Fruit fly (Drosophila melanogaster): ENCODE results near the gene obst-B.

Gene obst-B

DNA sequence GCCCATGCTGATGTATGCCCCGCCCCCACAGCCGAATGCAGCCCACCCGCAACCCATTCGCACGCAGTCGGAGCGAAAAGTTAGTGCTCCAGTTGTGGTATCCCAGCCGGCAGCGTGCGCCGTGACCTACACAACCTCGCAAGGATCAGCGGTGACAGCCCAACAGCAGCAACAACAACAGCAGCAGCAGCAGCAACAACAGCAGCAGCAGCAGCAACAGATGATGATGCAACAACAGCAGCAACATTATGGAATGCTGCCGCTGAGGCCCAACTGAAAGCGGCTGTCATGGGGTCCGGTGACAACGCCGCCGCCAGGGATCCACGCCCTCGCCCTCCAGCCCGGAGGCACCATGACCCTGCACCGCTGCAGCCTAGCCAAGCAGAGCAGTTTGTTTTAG lies 38.1 kb upstream of the obst-B start:
- no peak for TF ChIP-seq CG11617 (GFP tag; optimal IDR thresholded peaks at IDR 0.05)

- no peak for TF ChIP-seq CG7101 (tag; optimal IDR thresholded peaks at IDR 0.05)
- no peak for TF ChIP-seq CG1620 (GFP tag; optimal IDR thresholded peaks at IDR 0.05)
- TF ChIP-seq CG11617 (GFP tag; optimal IDR thresholded peaks at IDR 0.05): peak; percentile 14
- TF ChIP-seq CG14711 (tag; optimal IDR thresholded peaks at IDR 0.05): no peak
Measured at dm6 chr2L:9996553-9996952, 35.9 kb upstream of the obst-B start.

DNA sequence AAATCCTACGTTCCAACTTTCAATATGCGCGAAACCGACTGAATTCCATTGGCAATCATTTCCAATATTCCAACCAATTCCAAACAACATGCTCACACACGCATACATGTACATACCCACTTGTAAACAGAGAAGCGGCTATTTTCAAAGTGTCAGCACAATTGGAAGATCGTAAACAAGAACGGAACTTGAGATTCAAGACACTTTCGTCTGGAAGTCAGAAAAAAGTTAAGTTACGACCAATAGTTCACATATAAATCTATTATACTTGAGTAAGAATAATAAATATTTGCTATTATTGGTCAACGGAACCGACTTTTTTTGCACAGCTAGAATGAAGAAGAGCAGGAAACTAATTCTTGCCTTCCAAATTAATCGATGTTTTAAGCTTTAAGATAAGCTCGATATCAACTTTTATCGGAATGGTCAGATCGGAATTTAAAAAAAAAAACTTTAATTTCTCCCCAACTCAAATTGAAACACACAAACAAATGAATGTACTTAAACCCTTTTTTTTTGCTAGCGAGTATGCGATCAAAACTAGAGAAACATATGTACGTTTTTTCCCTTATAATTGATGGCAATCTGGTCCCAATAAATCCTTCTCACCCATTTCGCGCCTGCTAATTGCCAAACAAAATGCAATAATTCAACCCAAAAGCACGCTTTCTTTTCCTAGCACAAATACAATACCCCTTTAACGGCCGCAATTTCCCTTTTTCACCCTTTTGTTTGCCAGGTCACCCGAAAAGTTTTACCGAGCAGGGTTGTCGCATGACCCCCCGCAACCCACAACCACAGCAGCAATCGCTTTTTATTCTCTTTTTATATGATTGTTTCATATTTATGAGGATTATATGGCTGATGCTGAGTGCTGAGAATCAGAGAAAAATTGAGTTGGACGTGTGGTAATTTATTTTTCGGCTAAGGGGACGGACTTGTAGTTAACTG lies 29.8 kb upstream of the obst-B start, which contains the start of the genes CG31875 and SoYb:
TSS of gene CG31875 (minus strand) at position 329 of the 951 bp plus-strand sequence.
TSS of gene SoYb (minus strand) at position 329 of the 951 bp plus-strand sequence.
- peak; percentile 58 for TF ChIP-seq CG14711 (tag; optimal IDR thresholded peaks at IDR 0.05)
- peak; percentile 94 for TF ChIP-seq tj (GFP tag; optimal IDR thresholded peaks at IDR 0.05)
- no peak for TF ChIP-seq toe (GFP tag; optimal IDR thresholded peaks at IDR 0.05)
- TF ChIP-seq kay (GFP tag; ENCODE audit: borderline replicate concordance): peak; percentile 5
- TF ChIP-seq bab1 (GFP tag; optimal IDR thresholded peaks at IDR 0.05): peak; percentile 64

dm6 chr2L:10003593-10003992 lies 28.9 kb upstream of the obst-B start, which contains the start of gene Ndf:
Gene Ndf (plus strand): TSS chr2L:10003832.
- peak; percentile 44 for TF ChIP-seq CG14711 (tag; optimal IDR thresholded peaks at IDR 0.05)
- TF ChIP-seq pad (GFP tag; optimal IDR thresholded peaks at IDR 0.05): peak; percentile 65
- peak; percentile 25 for TF ChIP-seq Clk (GFP tag; optimal IDR thresholded peaks at IDR 0.05)
- peak; percentile 44 for TF ChIP-seq CG5204 (GFP tag; optimal IDR thresholded peaks at IDR 0.05)
- peak; percentile 45 for TF ChIP-seq CG7045 (GFP tag; optimal IDR thresholded peaks at IDR 0.05)
- TF ChIP-seq toe (GFP tag; optimal IDR thresholded peaks at IDR 0.05): peak; percentile 76
- TF ChIP-seq Hr96 (GFP tag; optimal IDR thresholded peaks at IDR 0.05): peak; percentile 51
- peak; percentile 59 for TF ChIP-seq ovo (GFP tag; optimal IDR thresholded peaks at IDR 0.05)
- TF ChIP-seq kay (GFP tag; ENCODE audit: borderline replicate concordance): no peak
- peak; percentile 77 for TF ChIP-seq CG1620 (GFP tag; optimal IDR thresholded peaks at IDR 0.05)
- peak; percentile 44 for TF ChIP-seq CG33017 (tag; optimal IDR thresholded peaks at IDR 0.05)
- TF ChIP-seq bab1 (GFP tag; optimal IDR thresholded peaks at IDR 0.05): peak; percentile 61
- peak; percentile 33 for TF ChIP-seq CG11617 (GFP tag; optimal IDR thresholded peaks at IDR 0.05)
- peak; percentile 77 for TF ChIP-seq CG7101 (tag; optimal IDR thresholded peaks at IDR 0.05)
- TF ChIP-seq cnc (optimal IDR thresholded peaks at IDR 0.05): peak; percentile 3 to 47
- TF ChIP-seq Mnt (GFP tag; optimal IDR thresholded peaks at IDR 0.05): peak; percentile 71
- TF ChIP-seq tj (GFP tag; optimal IDR thresholded peaks at IDR 0.05): peak; percentile 15
- TF ChIP-seq Crg-1 (GFP tag; optimal IDR thresholded peaks at IDR 0.05): peak; percentile 77
- no peak for TF ChIP-seq cic (GFP tag; optimal IDR thresholded peaks at IDR 0.05)
- peak; percentile 66 for TF ChIP-seq CG12768 (GFP tag; optimal IDR thresholded peaks at IDR 0.05)

- TF ChIP-seq Clk (GFP tag; optimal IDR thresholded peaks at IDR 0.05) (no peak), Crg-1 (GFP tag; optimal IDR thresholded peaks at IDR 0.05) (no peak), toe (GFP tag; optimal IDR thresholded peaks at IDR 0.05) (no peak), cnc (optimal IDR thresholded peaks at IDR 0.05) (no peak)
Measured at dm6 chr2L:10004574-10004973, 27.9 kb upstream of the obst-B start.

dm6 chr2L:10009293-10009695 lies 23.2 kb upstream of the obst-B start, which contains the start of gene Trp1:
Gene Trp1 (plus strand): TSS chr2L:10009381.
- no peak for TF ChIP-seq cic (GFP tag; optimal IDR thresholded peaks at IDR 0.05)
- no peak for TF ChIP-seq CG12768 (GFP tag; optimal IDR thresholded peaks at IDR 0.05)
- TF ChIP-seq Mnt (GFP tag; optimal IDR thresholded peaks at IDR 0.05): peak; percentile 20
- no peak for TF ChIP-seq cnc (optimal IDR thresholded peaks at IDR 0.05)
- TF ChIP-seq Hr96 (GFP tag; optimal IDR thresholded peaks at IDR 0.05): peak; percentile 25
- no peak for TF ChIP-seq CG7045 (GFP tag; optimal IDR thresholded peaks at IDR 0.05)
- no peak for TF ChIP-seq Clk (GFP tag; optimal IDR thresholded peaks at IDR 0.05)
- TF ChIP-seq CG14711 (tag; optimal IDR thresholded peaks at IDR 0.05): no peak
- no peak for TF ChIP-seq Crg-1 (GFP tag; optimal IDR thresholded peaks at IDR 0.05)
- TF ChIP-seq CG11617 (GFP tag; optimal IDR thresholded peaks at IDR 0.05): no peak
- TF ChIP-seq kay (GFP tag; ENCODE audit: borderline replicate concordance): peak; percentile 24
- peak; percentile 18 for TF ChIP-seq CG5204 (GFP tag; optimal IDR thresholded peaks at IDR 0.05)
- TF ChIP-seq toe (GFP tag; optimal IDR thresholded peaks at IDR 0.05): peak; percentile 19
- peak; percentile 6 for TF ChIP-seq CG7101 (tag; optimal IDR thresholded peaks at IDR 0.05)
- no peak for TF ChIP-seq bab1 (GFP tag; optimal IDR thresholded peaks at IDR 0.05)
- no peak for TF ChIP-seq tj (GFP tag; optimal IDR thresholded peaks at IDR 0.05)
- no peak for TF ChIP-seq ovo (GFP tag; optimal IDR thresholded peaks at IDR 0.05)
- no peak for TF ChIP-seq pad (GFP tag; optimal IDR thresholded peaks at IDR 0.05)
- no peak for TF ChIP-seq CG1620 (GFP tag; optimal IDR thresholded peaks at IDR 0.05)
- no peak for TF ChIP-seq CG33017 (tag; optimal IDR thresholded peaks at IDR 0.05)

Data from whole organism, adult.